Worm (Caenorhabditis elegans): ENCODE data around the gene mttu-1.

DNA sequence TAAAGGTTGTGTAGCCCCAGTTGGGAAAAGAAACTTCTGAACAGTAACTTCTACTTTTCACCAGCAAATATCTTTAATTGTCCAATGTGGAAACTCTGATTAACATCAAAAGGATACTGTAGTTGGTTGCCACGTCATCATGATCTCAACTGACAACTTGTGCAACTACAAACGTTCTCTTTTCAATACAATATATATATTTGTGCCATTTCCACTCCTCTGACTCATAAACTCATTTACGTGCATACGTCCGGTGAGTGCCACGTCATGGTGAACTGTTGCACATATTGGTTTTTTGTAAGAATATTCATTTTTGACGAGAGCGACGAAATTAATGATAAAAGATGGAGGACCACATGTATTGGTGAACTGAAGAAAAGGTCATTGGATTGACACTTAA lies 11.1 kb upstream of the mttu-1 start:
- no peak for TF ChIP-seq nhr-90 (tag; optimal IDR thresholded peaks at IDR 0.05)
- TF ChIP-seq nfya-1 (tag; optimal IDR thresholded peaks at IDR 0.05; ENCODE audit: borderline replicate concordance, insufficient read depth): no peak
- no peak for TF ChIP-seq attf-5 (GFP tag; optimal IDR thresholded peaks at IDR 0.05)
- no peak for TF ChIP-seq aptf-2 (GFP tag; conservative IDR thresholded peaks at IDR 0.05)
- no peak for TF ChIP-seq madf-8 (GFP tag; conservative IDR thresholded peaks at IDR 0.05)
- no peak for TF ChIP-seq sdz-38 (tag; optimal IDR thresholded peaks at IDR 0.05)
- no peak for TF ChIP-seq ama-1 (optimal IDR thresholded peaks at IDR 0.05)
- no peak for TF ChIP-seq ama-1 (GFP tag; optimal IDR thresholded peaks at IDR 0.05)
- TF ChIP-seq pha-4 (tag; optimal IDR thresholded peaks at IDR 0.05): no peak
- no peak for TF ChIP-seq lsy-27 (tag; optimal IDR thresholded peaks at IDR 0.05; ENCODE audit: borderline replicate concordance, insufficient read depth)
- TF ChIP-seq nhr-27 (tag; optimal IDR thresholded peaks at IDR 0.05): no peak
- TF ChIP-seq snpc-4 (GFP tag; optimal IDR thresholded peaks at IDR 0.05): no peak
- no peak for TF ChIP-seq snpc-4 (tag; optimal IDR thresholded peaks at IDR 0.05)
- no peak for TF ChIP-seq unc-62 (GFP tag; optimal IDR thresholded peaks at IDR 0.05)
